Worm (Caenorhabditis elegans) whole organism, L1 larva: ENCODE data around the gene grd-6.

Experiments
- C16A3.4 ChIP-seq: fragments of 150-350 bp; optimal IDR thresholded peaks from 2 replicates; lab custom pipeline; 2014; ENCODE audit warnings: missing biosample characterization, missing genetic modification characterization
- aha-1 ChIP-seq: fragments of 150-350 bp; optimal IDR thresholded peaks from 2 replicates; lab custom pipeline; 2014; ENCODE audit warnings: missing biosample characterization, missing genetic modification characterization
- ceh-63 ChIP-seq: fragments of 200-800 bp; sonication (Bioruptor generic); optimal IDR thresholded peaks from 2 replicates; lab custom pipeline; 2018; ENCODE audit warnings: mild to moderate bottlenecking, missing genetic modification characterization, missing compliant biosample characterization
- ceh-8 ChIP-seq: fragments of 200-800 bp; sonication (Bioruptor generic); optimal IDR thresholded peaks from 2 replicates; lab custom pipeline; 2018; ENCODE audit warnings: mild to moderate bottlenecking, missing genetic modification characterization, moderate library complexity, missing compliant biosample characterization
- dsc-1 ChIP-seq: sonication (generic microtip); optimal IDR thresholded peaks from 2 replicates; lab custom pipeline; 2016; ENCODE audit warnings: mild to moderate bottlenecking, missing genetic modification characterization, missing compliant biosample characterization
- egl-13 ChIP-seq: sonication (generic microtip); optimal IDR thresholded peaks from 2 replicates; lab custom pipeline; 2016; ENCODE audit warnings: missing genotype, missing genetic modification reagents, missing genetic modification characterization, missing compliant biosample characterization
- elt-2 ChIP-seq: sonication (generic microtip); optimal IDR thresholded peaks from 2 replicates; lab custom pipeline; 2016; ENCODE audit warnings: missing genetic modification characterization, mild to moderate bottlenecking, inconsistent platforms, missing compliant biosample characterization, missing genetic modification reagents
- ets-5 ChIP-seq: fragments of 200-800 bp; sonication (Bioruptor generic); IDR thresholded peaks from 2 replicates; pipeline ENCODE4 v1.3.6; 2022; ENCODE audit warnings: missing genetic modification characterization, missing compliant biosample characterization
- fkh-10 ChIP-seq: sonication (generic microtip); optimal IDR thresholded peaks from 2 replicates; lab custom pipeline; 2017; ENCODE audit warnings: missing biosample characterization, missing genetic modification reagents, missing genetic modification characterization
- fkh-8 ChIP-seq: sonication (generic microtip); optimal IDR thresholded peaks from 2 replicates; lab custom pipeline; 2016; ENCODE audit warnings: mild to moderate bottlenecking, missing genetic modification characterization, missing compliant biosample characterization
- hlh-17 ChIP-seq: fragments of 200-800 bp; sonication (Bioruptor generic); optimal IDR thresholded peaks from 2 replicates; lab custom pipeline; 2018; ENCODE audit warnings: missing genetic modification characterization, mild to moderate bottlenecking, missing compliant biosample characterization, moderate library complexity, borderline replicate concordance
- hlh-4 ChIP-seq: sonication (generic microtip); optimal IDR thresholded peaks from 2 replicates; lab custom pipeline; 2016; ENCODE audit warnings: mild to moderate bottlenecking, missing genetic modification characterization, missing compliant biosample characterization
- hpl-2 ChIP-seq: fragments of 150-350 bp; optimal IDR thresholded peaks from 2 replicates; lab custom pipeline; 2014; ENCODE audit warnings: missing biosample characterization, missing genetic modification reagents, missing genetic modification characterization
- isw-1 ChIP-seq: fragments of 200-800 bp; sonication (Bioruptor generic); IDR thresholded peaks from 2 replicates; pipeline ENCODE4 v1.3.6; 2022; ENCODE audit warnings: missing genetic modification characterization, missing compliant biosample characterization
- lin-13 ChIP-seq: fragments of 150-350 bp; optimal IDR thresholded peaks from 2 replicates; lab custom pipeline; 2014; ENCODE audit warnings: missing biosample characterization, missing genetic modification reagents, missing genetic modification characterization
- lin-39 ChIP-seq: fragments of 150-350 bp; optimal IDR thresholded peaks from 2 replicates; lab custom pipeline; 2014; ENCODE audit warnings: missing biosample characterization, missing genetic modification reagents, missing genetic modification characterization
- lir-3 ChIP-seq: sonication (generic microtip); optimal IDR thresholded peaks from 2 replicates; lab custom pipeline; 2016; ENCODE audit warnings: mild to moderate bottlenecking, missing genetic modification characterization, moderate library complexity, missing compliant biosample characterization; ENCODE audit not compliant: poor library complexity
- mep-1 ChIP-seq: fragments of 150-350 bp; optimal IDR thresholded peaks from 2 replicates; lab custom pipeline; 2014; ENCODE audit warnings: missing biosample characterization, missing genetic modification characterization
- nhr-11 ChIP-seq: fragments of 150-350 bp; optimal IDR thresholded peaks from 2 replicates; lab custom pipeline; 2014; ENCODE audit warnings: missing biosample characterization, missing genetic modification characterization
- nhr-19 ChIP-seq: fragments of 200-800 bp; sonication (Bioruptor generic); conservative IDR thresholded peaks from 2 replicates; pipeline ENCODE4 v1.3.6; 2022; ENCODE audit warnings: missing genetic modification characterization, missing compliant biosample characterization
- nhr-20 ChIP-seq: sonication (generic microtip); optimal IDR thresholded peaks from 2 replicates; lab custom pipeline; 2016; ENCODE audit warnings: mild to moderate bottlenecking, missing genetic modification characterization, missing compliant biosample characterization
- nhr-47 ChIP-seq: sonication (generic microtip); optimal IDR thresholded peaks from 2 replicates; lab custom pipeline; 2016; ENCODE audit warnings: mild to moderate bottlenecking, missing genetic modification characterization, moderate library complexity, missing compliant biosample characterization
- nhr-71 ChIP-seq: sonication (generic microtip); optimal IDR thresholded peaks from 2 replicates; lab custom pipeline; 2016; ENCODE audit warnings: mild to moderate bottlenecking, missing genetic modification characterization, moderate library complexity, missing compliant biosample characterization
- nhr-84 ChIP-seq: sonication (generic microtip); optimal IDR thresholded peaks from 2 replicates; lab custom pipeline; 2017; ENCODE audit warnings: missing biosample characterization, missing genetic modification characterization
- pag-3 ChIP-seq: sonication (generic microtip); optimal IDR thresholded peaks from 2 replicates; lab custom pipeline; 2017; ENCODE audit warnings: missing genetic modification characterization, mild to moderate bottlenecking, missing compliant biosample characterization, antibody characterized with exemption, borderline replicate concordance; ENCODE audit not compliant: insufficient read depth
- pax-3 ChIP-seq: fragments of 200-800 bp; sonication (Bioruptor generic); optimal IDR thresholded peaks from 2 replicates; lab custom pipeline; 2018; ENCODE audit warnings: mild to moderate bottlenecking, missing genetic modification characterization, moderate library complexity, missing compliant biosample characterization
- skn-1 ChIP-seq: fragments of 150-350 bp; optimal IDR thresholded peaks from 2 replicates; lab custom pipeline; 2014; ENCODE audit warnings: missing biosample characterization, missing genetic modification characterization
- snpc-4 ChIP-seq: fragments of 150-350 bp; optimal IDR thresholded peaks from 2 replicates; lab custom pipeline; 2014; ENCODE audit warnings: missing biosample characterization, missing genetic modification characterization
- snu-23 ChIP-seq: sonication (generic microtip); optimal IDR thresholded peaks from 2 replicates; lab custom pipeline; 2016; ENCODE audit warnings: missing genetic modification characterization, missing compliant biosample characterization
- sox-4 ChIP-seq: sonication (generic microtip); optimal IDR thresholded peaks from 2 replicates; lab custom pipeline; 2016; ENCODE audit warnings: missing genetic modification characterization, missing compliant biosample characterization
- sptf-1 ChIP-seq: fragments of 150-350 bp; optimal IDR thresholded peaks from 2 replicates; lab custom pipeline; 2014; ENCODE audit warnings: missing biosample characterization, missing genetic modification characterization
- swsn-7 ChIP-seq: sonication (generic microtip); optimal IDR thresholded peaks from 2 replicates; lab custom pipeline; 2016; ENCODE audit warnings: missing genetic modification characterization, missing compliant biosample characterization
- tlp-1 ChIP-seq: fragments of 150-350 bp; optimal IDR thresholded peaks from 2 replicates; lab custom pipeline; 2014; ENCODE audit warnings: missing biosample characterization, missing genetic modification characterization
- unc-130 ChIP-seq: fragments of 150-350 bp; optimal IDR thresholded peaks from 2 replicates; lab custom pipeline; 2017; ENCODE audit warnings: missing biosample characterization, missing genetic modification characterization, inconsistent platforms
- unc-30 ChIP-seq: sonication (generic microtip); optimal IDR thresholded peaks from 2 replicates; lab custom pipeline; 2017; ENCODE audit warnings: missing biosample characterization, missing genetic modification characterization
- zag-1 ChIP-seq: fragments of 150-350 bp; optimal IDR thresholded peaks from 2 replicates; lab custom pipeline; 2014; ENCODE audit warnings: missing biosample characterization, missing genetic modification characterization

Gene grd-6

ce11 chrV:9260411-9260810 is 38.7 kb downstream of the grd-6 start:
- TF ChIP-seq sox-4 (peak; percentile 68), dsc-1 (tag; lab: Kevin White, UChicago) (peak; percentile 73), snpc-4 (no peak), tlp-1 (no peak), unc-130 (tag; lab: Kevin White, UChicago) (no peak), swsn-7 (tag; lab: Kevin White, UChicago) (peak; percentile 12), nhr-47 (tag; lab: Kevin White, UChicago) (peak; percentile 43), skn-1 (tag; lab: Kevin White, UChicago) (no peak), lin-39 (no peak), ceh-63 (GFP tag; lab: Kevin White, UChicago) (no peak), nhr-71 (tag; lab: Kevin White, UChicago) (peak; percentile 80), fkh-8 (tag; lab: Kevin White, UChicago) (peak; percentile 84), fkh-10 (GFP tag; lab: Kevin White, UChicago) (no peak), hlh-4 (tag; lab: Kevin White, UChicago) (peak; percentile 58), snu-23 (GFP tag; lab: Kevin White, UChicago) (no peak), hpl-2 (GFP tag; lab: Kevin White, UChicago) (no peak), nhr-11 (no peak), isw-1 (GFP tag; lab: Robert Waterston, UW) (no peak), pag-3 (no peak), pax-3 (tag; lab: Kevin White, UChicago) (peak; percentile 60)

- TF ChIP-seq aha-1 (tag; lab: Kevin White, UChicago) (no peak), hlh-4 (tag; lab: Kevin White, UChicago) (no peak), ets-5 (GFP tag; lab: Robert Waterston, UW) (no peak), nhr-71 (tag; lab: Kevin White, UChicago) (peak; percentile 36), mep-1 (no peak), fkh-8 (tag; lab: Kevin White, UChicago) (peak; percentile 24), lir-3 (tag; lab: Kevin White, UChicago) (no peak), nhr-47 (tag; lab: Kevin White, UChicago) (peak; percentile 32), egl-13 (tag; lab: Kevin White, UChicago) (no peak)
These were observed 39.8 kb downstream of the grd-6 start, which contains the start of gene nhr-36 for ce11 chrV:9261492-9261891. TSS of gene nhr-36 (minus strand) at chrV:9261592.

- TF ChIP-seq hpl-2 (GFP tag; lab: Kevin White, UChicago) (no peak), nhr-19 (GFP tag; lab: Robert Waterston, UW) (no peak), skn-1 (tag; lab: Kevin White, UChicago) (no peak), hlh-17 (GFP tag; lab: Kevin White, UChicago) (no peak), snpc-4 (no peak), lin-13 (GFP tag; lab: Kevin White, UChicago) (no peak), unc-30 (tag; lab: Kevin White, UChicago) (no peak), zag-1 (no peak), ceh-8 (GFP tag; lab: Kevin White, UChicago) (no peak), sptf-1 (no peak), fkh-8 (tag; lab: Kevin White, UChicago) (no peak), nhr-84 (tag; lab: Kevin White, UChicago) (no peak), nhr-20 (tag; lab: Kevin White, UChicago) (peak; percentile 13), elt-2 (tag; lab: Kevin White, UChicago) (peak; percentile 10)
These were observed 41.0 kb downstream of the grd-6 start for ce11 chrV:9262708-9263107.

- no peak for TF ChIP-seq C16A3.4 (tag; lab: Kevin White, UChicago)
These were observed 44.7 kb downstream of the grd-6 start, which contains the start of gene slc-17.7 for ce11 chrV:9266399-9266798. TSS of gene slc-17.7 (minus strand) at chrV:9266499.
